Fruit fly (Drosophila melanogaster) whole organism, embryonic: ENCODE measurements around the gene CG5196.

Experiments
- Abd-B ChIP-seq: fragments of 200-800 bp; sonication (Bioruptor generic); optimal IDR thresholded peaks from 2 replicates; lab custom pipeline; 2018; ENCODE audit warnings: missing biosample characterization, mild to moderate bottlenecking, missing genetic modification characterization, moderate library complexity
- Blimp-1 ChIP-seq: fragments of 200-800 bp; sonication (Bioruptor generic); optimal IDR thresholded peaks from 3 replicates; lab custom pipeline; 2018; ENCODE audit warnings: missing biosample characterization, missing genetic modification characterization, mild to moderate bottlenecking, moderate library complexity, missing genetic modification reagents
- BtbVII ChIP-seq: fragments of 200-800 bp; sonication (Bioruptor generic); optimal IDR thresholded peaks from 3 replicates; lab custom pipeline; 2017; ENCODE audit warnings: missing biosample characterization, mild to moderate bottlenecking, missing genetic modification characterization
- CG10431 ChIP-seq: fragments of 200-800 bp; sonication (Bioruptor generic); optimal IDR thresholded peaks from 3 replicates; lab custom pipeline; 2018; ENCODE audit warnings: missing biosample characterization, mild to moderate bottlenecking, missing genetic modification characterization
- CG10543 ChIP-seq: fragments of 200-800 bp; sonication (Bioruptor generic); optimal IDR thresholded peaks from 3 replicates; lab custom pipeline; 2017; ENCODE audit warnings: missing biosample characterization, mild to moderate bottlenecking, missing genetic modification characterization, moderate library complexity
- CG12155 ChIP-seq: fragments of 200-800 bp; sonication (Bioruptor generic); optimal IDR thresholded peaks from 3 replicates; lab custom pipeline; 2016; ENCODE audit warnings: missing biosample characterization, missing genetic modification characterization
- CG13894 ChIP-seq: fragments of 200-800 bp; sonication (Bioruptor generic); optimal IDR thresholded peaks from 3 replicates; lab custom pipeline; 2018; ENCODE audit warnings: missing biosample characterization, mild to moderate bottlenecking, missing genetic modification characterization, moderate library complexity
- CG14050 ChIP-seq: fragments of 200-800 bp; sonication (Bioruptor generic); IDR thresholded peaks from 3 replicates; pipeline ENCODE4 v1.3.6; 2022; ENCODE audit warnings: missing biosample characterization, missing genetic modification characterization
- CG1647 ChIP-seq: fragments of 200-800 bp; sonication (Bioruptor generic); optimal IDR thresholded peaks from 3 replicates; lab custom pipeline; 2016; ENCODE audit warnings: missing biosample characterization, missing genetic modification characterization
- CG16815 ChIP-seq: fragments of 200-800 bp; sonication (Bioruptor generic); optimal IDR thresholded peaks from 3 replicates; lab custom pipeline; 2017; ENCODE audit warnings: missing biosample characterization, mild to moderate bottlenecking, missing genetic modification characterization
- CG17186 ChIP-seq: fragments of 200-800 bp; sonication (Bioruptor generic); optimal IDR thresholded peaks from 3 replicates; lab custom pipeline; 2017; ENCODE audit warnings: missing biosample characterization, missing genetic modification reagents, missing genetic modification characterization
- CG2120 ChIP-seq: fragments of 200-800 bp; sonication (Bioruptor generic); optimal IDR thresholded peaks from 3 replicates; lab custom pipeline; 2016; ENCODE audit warnings: missing biosample characterization, missing genetic modification characterization
- CG2889 ChIP-seq: fragments of 200-800 bp; sonication (Bioruptor generic); IDR thresholded peaks from 3 replicates; pipeline ENCODE4 v1.3.6; 2022; ENCODE audit warnings: missing biosample characterization, missing genetic modification characterization
- CG31224 ChIP-seq: fragments of 200-800 bp; sonication (Bioruptor generic); IDR thresholded peaks from 2 replicates; pipeline ENCODE4 v1.3.6; 2022; ENCODE audit warnings: missing biosample characterization, missing genetic modification characterization
- CG32532 ChIP-seq: fragments of 200-800 bp; sonication (Bioruptor generic); IDR thresholded peaks from 2 replicates; pipeline ENCODE4 v1.3.6; 2022; ENCODE audit warnings: missing biosample characterization, missing genetic modification characterization
- CG3407 ChIP-seq: fragments of 200-800 bp; sonication (Bioruptor generic); optimal IDR thresholded peaks from 2 replicates; lab custom pipeline; 2018; ENCODE audit warnings: missing biosample characterization, mild to moderate bottlenecking, missing genetic modification characterization
- CG34422 ChIP-seq: fragments of 200-800 bp; sonication (Bioruptor generic); IDR thresholded peaks from 3 replicates; pipeline ENCODE4 v1.3.6; 2022; ENCODE audit warnings: missing biosample characterization, missing genetic modification characterization
- CG3995 ChIP-seq: fragments of 200-800 bp; sonication (Bioruptor generic); optimal IDR thresholded peaks from 3 replicates; lab custom pipeline; 2016; ENCODE audit warnings: missing biosample characterization, missing genetic modification characterization
- CG4328 ChIP-seq: fragments of 200-800 bp; sonication (Bioruptor generic); optimal IDR thresholded peaks from 3 replicates; lab custom pipeline; 2017; ENCODE audit warnings: missing biosample characterization, missing genetic modification reagents, missing genetic modification characterization
- CG6254 ChIP-seq: fragments of 200-800 bp; sonication (Bioruptor generic); optimal IDR thresholded peaks from 3 replicates; lab custom pipeline; 2017; ENCODE audit warnings: mild to moderate bottlenecking, missing biosample characterization, missing genetic modification reagents, missing genetic modification characterization
- CG6683 ChIP-seq: fragments of 200-800 bp; sonication (Bioruptor generic); optimal IDR thresholded peaks from 2 replicates; lab custom pipeline; 2017; ENCODE audit warnings: missing biosample characterization, mild to moderate bottlenecking, missing genetic modification characterization, missing genetic modification reagents
- CG6689 ChIP-seq: fragments of 200-800 bp; sonication (Bioruptor generic); IDR thresholded peaks from 2 replicates; pipeline ENCODE4 v1.3.6; 2022; ENCODE audit warnings: missing biosample characterization, missing genetic modification characterization
- CG7372 ChIP-seq: fragments of 200-800 bp; sonication (Bioruptor generic); IDR thresholded peaks from 2 replicates; pipeline ENCODE4 v1.3.6; 2022; ENCODE audit warnings: missing biosample characterization, missing genetic modification characterization
- CG7556 ChIP-seq: fragments of 200-800 bp; sonication (Bioruptor generic); optimal IDR thresholded peaks from 2 replicates; lab custom pipeline; 2017; ENCODE audit warnings: missing biosample characterization, mild to moderate bottlenecking, missing genetic modification characterization
- CG7786 ChIP-seq: fragments of 200-800 bp; sonication (Bioruptor generic); optimal IDR thresholded peaks from 2 replicates; lab custom pipeline; 2016; ENCODE audit warnings: missing biosample characterization, missing genetic modification characterization
- CG9797 ChIP-seq: fragments of 200-800 bp; sonication (Bioruptor generic); optimal IDR thresholded peaks from 3 replicates; lab custom pipeline; 2018; ENCODE audit warnings: missing biosample characterization, mild to moderate bottlenecking, missing genetic modification characterization
- CG9817 ChIP-seq: fragments of 200-800 bp; sonication (Bioruptor generic); optimal IDR thresholded peaks from 2 replicates; lab custom pipeline; 2018; ENCODE audit warnings: missing biosample characterization, mild to moderate bottlenecking, missing genetic modification characterization, moderate library complexity
- CoRest ChIP-seq: fragments of 200-800 bp; sonication (Bioruptor generic); optimal IDR thresholded peaks from 3 replicates; lab custom pipeline; 2018; ENCODE audit warnings: missing biosample characterization, mild to moderate bottlenecking, missing genetic modification characterization, moderate library complexity
- Dad ChIP-seq: fragments of 200-800 bp; sonication (Bioruptor generic); optimal IDR thresholded peaks from 3 replicates; lab custom pipeline; 2016; ENCODE audit warnings: missing biosample characterization, missing genetic modification characterization
- Dek ChIP-seq: fragments of 200-800 bp; sonication (Bioruptor generic); optimal IDR thresholded peaks from 3 replicates; lab custom pipeline; 2019; ENCODE audit warnings: missing biosample characterization, mild to moderate bottlenecking, missing genetic modification characterization, moderate library complexity
- Med ChIP-seq: fragments of 200-800 bp; sonication (Bioruptor generic); peaks from one replicate; lab custom pipeline; 2016; ENCODE audit warnings: missing biosample characterization, missing genetic modification characterization, mild to moderate bottlenecking, inconsistent platforms, moderate library complexity
- Meics ChIP-seq: fragments of 200-800 bp; sonication (Bioruptor generic); optimal IDR thresholded peaks from 2 replicates; lab custom pipeline; 2017; ENCODE audit warnings: missing biosample characterization, mild to moderate bottlenecking, missing genetic modification characterization
- Nf-YA ChIP-seq: fragments of 200-800 bp; sonication (Bioruptor generic); IDR thresholded peaks from 2 replicates; pipeline ENCODE4 v1.3.6; 2022; ENCODE audit warnings: missing biosample characterization, missing genetic modification characterization
- Opbp ChIP-seq: fragments of 200-800 bp; sonication (Bioruptor generic); IDR thresholded peaks from 3 replicates; pipeline ENCODE4 v1.3.6; 2022; ENCODE audit warnings: missing biosample characterization, missing genetic modification characterization; ENCODE audit not compliant: partially characterized antibody
- Side ChIP-seq: fragments of 200-800 bp; sonication (Bioruptor generic); optimal IDR thresholded peaks from 2 replicates; lab custom pipeline; 2016; ENCODE audit warnings: missing biosample characterization, missing genetic modification characterization
- amos ChIP-seq: fragments of 200-800 bp; sonication (Bioruptor generic); IDR thresholded peaks from 2 replicates; pipeline ENCODE4 v1.3.6; 2022; ENCODE audit warnings: missing biosample characterization, missing genetic modification characterization; ENCODE audit not compliant: partially characterized antibody
- ase ChIP-seq: fragments of 200-800 bp; sonication (Bioruptor generic); IDR thresholded peaks from 3 replicates; pipeline ENCODE4 v1.3.6; 2022; ENCODE audit warnings: missing biosample characterization, missing genetic modification characterization
- bcd ChIP-seq: fragments of 200-800 bp; sonication (Bioruptor generic); optimal IDR thresholded peaks from 2 replicates; lab custom pipeline; 2017; ENCODE audit warnings: missing biosample characterization, mild to moderate bottlenecking, missing genetic modification characterization
- cad ChIP-seq: fragments of >200 bp; optimal IDR thresholded peaks from 2 replicates; lab custom pipeline; 2017; ENCODE audit warnings: missing biosample characterization, missing genetic modification characterization
- cato ChIP-seq: fragments of 200-800 bp; sonication (Bioruptor generic); optimal IDR thresholded peaks from 2 replicates; lab custom pipeline; 2016; ENCODE audit warnings: missing biosample characterization, missing genetic modification characterization, borderline replicate concordance
- ci ChIP-seq: fragments of 200-800 bp; sonication (Bioruptor generic); IDR thresholded peaks from 3 replicates; pipeline ENCODE4 v1.3.6; 2022; ENCODE audit warnings: missing biosample characterization, missing genetic modification characterization
- crol ChIP-seq: fragments of 200-800 bp; sonication (Bioruptor generic); IDR thresholded peaks from 2 replicates; pipeline ENCODE4 v1.3.6; 2022; ENCODE audit warnings: missing biosample characterization, missing genetic modification characterization
- disco-r ChIP-seq: fragments of 200-800 bp; sonication (Bioruptor generic); optimal IDR thresholded peaks from 2 replicates; lab custom pipeline; 2016; ENCODE audit warnings: missing biosample characterization, missing genetic modification characterization
- fru ChIP-seq: fragments of >200 bp; optimal IDR thresholded peaks from 2 replicates; lab custom pipeline; 2017
- lbe ChIP-seq: fragments of 200-800 bp; sonication (Bioruptor generic); optimal IDR thresholded peaks from 2 replicates; lab custom pipeline; 2016; ENCODE audit warnings: missing biosample characterization, mild to moderate bottlenecking, missing genetic modification characterization
- lmd ChIP-seq: fragments of 200-800 bp; sonication (Bioruptor generic); IDR thresholded peaks from 2 replicates; pipeline ENCODE4 v1.3.6; 2022; ENCODE audit warnings: missing biosample characterization, missing genetic modification characterization
- lola ChIP-seq, 3 experiments: fragments of >200 bp in 2 of 3; fragments of 200-800 bp in 1 of 3; sonication (Bioruptor generic) in 1 of 3; optimal IDR thresholded peaks; 2 replicates each; lab custom pipeline; 2017 to 2019; ENCODE audit warnings: missing biosample characterization in 3 of 3, missing genetic modification characterization in 3 of 3, mild to moderate bottlenecking in 1 of 3, moderate library complexity in 1 of 3
- luna ChIP-seq: fragments of 200-800 bp; sonication (Bioruptor generic); optimal IDR thresholded peaks from 2 replicates; lab custom pipeline; 2016; ENCODE audit warnings: missing biosample characterization, missing genetic modification characterization
- ro ChIP-seq: fragments of 200-800 bp; sonication (Bioruptor generic); IDR thresholded peaks from 2 replicates; pipeline ENCODE4 v1.3.6; 2022; ENCODE audit warnings: missing biosample characterization, missing genetic modification characterization
- scrt ChIP-seq: fragments of 200-800 bp; sonication (Bioruptor generic); optimal IDR thresholded peaks from 2 replicates; lab custom pipeline; 2018; ENCODE audit warnings: missing biosample characterization, mild to moderate bottlenecking, missing genetic modification characterization, moderate library complexity
- sens ChIP-seq: fragments of 200-800 bp; sonication (Bioruptor generic); peaks from one replicate; lab custom pipeline; 2016; ENCODE audit warnings: missing biosample characterization, missing genetic modification characterization

The CG5196 gene

DNA sequence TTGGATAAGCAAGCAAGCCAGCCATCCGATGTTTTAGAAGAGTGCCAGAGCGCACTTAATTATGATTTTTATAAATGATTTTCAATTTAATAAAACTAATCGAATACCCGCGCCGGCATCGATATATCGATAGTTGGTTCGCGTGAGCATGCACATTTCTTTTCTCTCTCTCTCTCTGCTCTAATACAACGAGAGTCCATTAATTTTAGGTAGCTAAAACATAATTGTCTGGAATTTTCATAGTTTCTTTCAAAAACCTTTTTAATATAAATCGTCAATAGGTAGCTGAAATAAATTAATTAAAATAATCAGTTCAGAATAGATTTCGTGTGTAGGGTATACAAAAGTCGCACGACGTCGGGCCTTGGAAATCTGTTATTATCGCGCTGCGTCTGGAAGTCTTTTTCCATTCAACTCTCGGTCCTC lies 40.8 kb downstream of the CG5196 start, which contains the start of gene CG18549 (continued):
- TF ChIP-seq ro (GFP tag; lab: Robert Waterston, UW) (peak; percentile 99), lola (GFP tag; optimal IDR thresholded peaks at IDR 0.05; lab: Kevin White, UChicago) (peak in 1 of 3 experiments; percentile 100), CG3407 (GFP tag; lab: Kevin White, UChicago) (peak; percentile 99), CG7556 (GFP tag; lab: Kevin White, UChicago) (peak; percentile 100), scrt (GFP tag; lab: Kevin White, UChicago) (peak; percentile 99), CG6689 (GFP tag; lab: Robert Waterston, UW) (peak; percentile 100), cato (GFP tag; lab: Kevin White, UChicago) (peak; percentile 99), Blimp-1 (GFP tag; lab: Kevin White, UChicago) (peak; percentile 99), CG4328 (peak; percentile 99), Dek (tag; lab: Kevin White, UChicago) (peak; percentile 100), Med (peak; percentile 100), CG7372 (GFP tag; lab: Robert Waterston, UW) (peak; percentile 100), CG31224 (peak; percentile 98), CG3995 (peak; percentile 87), Abd-B (GFP tag; lab: Kevin White, UChicago) (peak; percentile 100), cad (GFP tag; lab: Kevin White, UChicago) (no peak), CG2889 (GFP tag; lab: Robert Waterston, UW) (peak; percentile 99), lmd (GFP tag; lab: Robert Waterston, UW) (peak; percentile 100), ase (peak; percentile 100), sens (peak; percentile 100), CG7786 (GFP tag; lab: Kevin White, UChicago) (peak; percentile 98), CG10431 (GFP tag; lab: Kevin White, UChicago) (peak; percentile 99), CG6254 (peak; percentile 98), BtbVII (peak; percentile 100), CG34422 (GFP tag; lab: Robert Waterston, UW) (peak; percentile 100), lbe (GFP tag; lab: Kevin White, UChicago) (peak; percentile 99), crol (GFP tag; lab: Robert Waterston, UW) (peak; percentile 89), Meics (GFP tag; lab: Kevin White, UChicago) (peak; percentile 100), CG10543 (GFP tag; lab: Kevin White, UChicago) (peak; percentile 98), bcd (peak; percentile 100), Nf-YA (GFP tag; lab: Robert Waterston, UW) (peak; percentile 100), CG32532 (GFP tag; lab: Robert Waterston, UW) (peak; percentile 100), Side (GFP tag; lab: Kevin White, UChicago) (peak; percentile 99), CG1647 (GFP tag; lab: Kevin White, UChicago) (peak; percentile 99), fru (lab: Kevin White, UChicago) (no peak), ci (GFP tag; lab: Robert Waterston, UW) (peak; percentile 100), amos (GFP tag; lab: Robert Waterston, UW) (peak; percentile 85), CoRest (tag; lab: Kevin White, UChicago) (peak; percentile 100), CG9817 (tag; lab: Kevin White, UChicago) (peak; percentile 100), CG9797 (GFP tag; lab: Kevin White, UChicago) (peak; percentile 80), luna (GFP tag; lab: Kevin White, UChicago) (peak; percentile 98), CG17186 (peak; percentile 96), Opbp (GFP tag; lab: Robert Waterston, UW) (peak; percentile 82), Dad (peak; percentile 99), disco-r (GFP tag; lab: Kevin White, UChicago) (peak; percentile 99), CG12155 (peak; percentile 99), CG2120 (peak; percentile 100), CG13894 (tag; lab: Kevin White, UChicago) (peak; percentile 99), CG16815 (GFP tag; lab: Kevin White, UChicago) (peak; percentile 99), CG14050 (peak; percentile 100), CG6683 (peak; percentile 99)
